Worm (Caenorhabditis elegans) whole organism, L3 larva: ENCODE measurements around the gene Y46G5A.20.

Experiments
- R02D3.7 ChIP-seq: fragments of 150-350 bp; optimal IDR thresholded peaks from 2 replicates; lab custom pipeline; 2014; ENCODE audit warnings: missing biosample characterization, missing genetic modification characterization
- aly-2 ChIP-seq: fragments of 150-350 bp; optimal IDR thresholded peaks from 2 replicates; lab custom pipeline; 2014; ENCODE audit warnings: missing biosample characterization, missing genetic modification characterization
- ama-1 ChIP-seq: fragments of 150-350 bp; optimal IDR thresholded peaks from 2 replicates; lab custom pipeline; 2018
- ceh-16 ChIP-seq: sonication (generic microtip); optimal IDR thresholded peaks from 2 replicates; lab custom pipeline; 2017; ENCODE audit warnings: missing biosample characterization, missing genetic modification characterization
- ceh-28 ChIP-seq: fragments of 150-350 bp; optimal IDR thresholded peaks from 2 replicates; lab custom pipeline; 2014; ENCODE audit warnings: missing biosample characterization, missing genetic modification reagents, missing genetic modification characterization
- ceh-82 ChIP-seq: fragments of 150-350 bp; optimal IDR thresholded peaks from 2 replicates; lab custom pipeline; 2014; ENCODE audit warnings: missing biosample characterization, missing genetic modification characterization
- ceh-9 ChIP-seq: sonication (generic microtip); optimal IDR thresholded peaks from 2 replicates; lab custom pipeline; 2018; ENCODE audit warnings: missing biosample characterization, missing genetic modification characterization
- daf-12 ChIP-seq: fragments of 150-350 bp; optimal IDR thresholded peaks from 2 replicates; lab custom pipeline; 2014; ENCODE audit warnings: missing biosample characterization, missing genetic modification reagents, missing genetic modification characterization
- egl-5 ChIP-seq: fragments of 150-350 bp; optimal IDR thresholded peaks from 2 replicates; lab custom pipeline; 2017; ENCODE audit warnings: missing biosample characterization, missing genetic modification reagents, missing genetic modification characterization, inconsistent platforms
- elt-2 ChIP-seq: sonication (generic microtip); optimal IDR thresholded peaks from 2 replicates; lab custom pipeline; 2016; ENCODE audit warnings: missing genetic modification reagents, mild to moderate bottlenecking, missing genetic modification characterization, missing compliant biosample characterization
- eor-1 ChIP-seq, 2 experiments: fragments of 150-350 bp; optimal IDR thresholded peaks; 2 replicates each; lab custom pipeline; 2014 to 2018; ENCODE audit warnings: missing biosample characterization in 2 of 2, missing genetic modification characterization in 2 of 2
- fkh-10 ChIP-seq: sonication (generic microtip); optimal IDR thresholded peaks from 2 replicates; lab custom pipeline; 2017; ENCODE audit warnings: missing biosample characterization, missing genetic modification reagents, missing genetic modification characterization
- fkh-2 ChIP-seq: fragments of 150-350 bp; optimal IDR thresholded peaks from 2 replicates; lab custom pipeline; 2014; ENCODE audit warnings: missing biosample characterization, missing genetic modification reagents, missing genetic modification characterization
- hmg-11 ChIP-seq: sonication (generic microtip); optimal IDR thresholded peaks from 2 replicates; lab custom pipeline; 2016; ENCODE audit warnings: missing genetic modification characterization, missing compliant biosample characterization
- jun-1 ChIP-seq: fragments of 150-350 bp; optimal IDR thresholded peaks from 2 replicates; lab custom pipeline; 2014; ENCODE audit warnings: missing biosample characterization, missing genetic modification reagents, missing genetic modification characterization
- lin-15B ChIP-seq: fragments of 150-350 bp; optimal IDR thresholded peaks from 2 replicates; lab custom pipeline; 2014; ENCODE audit warnings: missing biosample characterization, missing genetic modification characterization
- lin-39 ChIP-seq: fragments of 150-350 bp; optimal IDR thresholded peaks from 2 replicates; lab custom pipeline; 2018; ENCODE audit warnings: missing biosample characterization, missing genetic modification reagents, missing genetic modification characterization
- lsy-12 ChIP-seq: sonication (generic microtip); optimal IDR thresholded peaks from 2 replicates; lab custom pipeline; 2016; ENCODE audit warnings: mild to moderate bottlenecking, missing genetic modification characterization, missing compliant biosample characterization
- mdl-1 ChIP-seq: fragments of 150-350 bp; optimal IDR thresholded peaks from 2 replicates; lab custom pipeline; 2014; ENCODE audit warnings: missing biosample characterization, missing genetic modification characterization
- nfya-1 ChIP-seq: sonication (generic microtip); optimal IDR thresholded peaks from 2 replicates; lab custom pipeline; 2017; ENCODE audit warnings: missing genetic modification characterization, mild to moderate bottlenecking, missing compliant biosample characterization, antibody characterized with exemption, moderate library complexity; ENCODE audit not compliant: insufficient read depth
- nhr-11 ChIP-seq: fragments of 150-350 bp; optimal IDR thresholded peaks from 2 replicates; lab custom pipeline; 2014; ENCODE audit warnings: missing biosample characterization, missing genetic modification characterization
- nhr-12 ChIP-seq: fragments of 150-350 bp; optimal IDR thresholded peaks from 2 replicates; lab custom pipeline; 2014; ENCODE audit warnings: missing biosample characterization, missing genetic modification characterization
- nhr-23 ChIP-seq: fragments of 150-350 bp; optimal IDR thresholded peaks from 2 replicates; lab custom pipeline; 2014; ENCODE audit warnings: missing biosample characterization, missing genetic modification reagents, missing genetic modification characterization
- nhr-237 ChIP-seq: fragments of 150-350 bp; optimal IDR thresholded peaks from 2 replicates; lab custom pipeline; 2014; ENCODE audit warnings: missing biosample characterization, missing genetic modification characterization
- nhr-25 ChIP-seq: sonication (generic microtip); optimal IDR thresholded peaks from 2 replicates; lab custom pipeline; 2017; ENCODE audit warnings: missing biosample characterization, missing genetic modification characterization
- nhr-43 ChIP-seq: sonication (generic microtip); optimal IDR thresholded peaks from 2 replicates; lab custom pipeline; 2016; ENCODE audit warnings: mild to moderate bottlenecking, missing genetic modification characterization, missing compliant biosample characterization; ENCODE audit not compliant: poor library complexity, severe bottlenecking
- nhr-67 ChIP-seq: fragments of 150-350 bp; optimal IDR thresholded peaks from 2 replicates; lab custom pipeline; 2014; ENCODE audit warnings: missing biosample characterization, missing genetic modification characterization
- nhr-76 ChIP-seq: fragments of 150-350 bp; sonication (generic microtip); optimal IDR thresholded peaks from 5 replicates; lab custom pipeline; 2014; ENCODE audit warnings: missing biosample characterization, missing genetic modification characterization
- nhr-77 ChIP-seq: fragments of 150-350 bp; optimal IDR thresholded peaks from 2 replicates; lab custom pipeline; 2014; ENCODE audit warnings: missing biosample characterization, missing genetic modification characterization
- pha-4 ChIP-seq: fragments of 150-350 bp; optimal IDR thresholded peaks from 2 replicates; lab custom pipeline; 2014; ENCODE audit warnings: missing biosample characterization, missing genetic modification reagents, missing genetic modification characterization
- pqm-1 ChIP-seq: fragments of 150-350 bp; optimal IDR thresholded peaks from 2 replicates; lab custom pipeline; 2017; ENCODE audit warnings: missing biosample characterization, missing genetic modification characterization, inconsistent platforms
- sea-2 ChIP-seq: fragments of 150-350 bp; sonication (generic microtip); optimal IDR thresholded peaks from 4 replicates; lab custom pipeline; 2014; ENCODE audit warnings: missing biosample characterization, missing genetic modification reagents, missing genetic modification characterization
- snpc-4 ChIP-seq: fragments of 150-350 bp; optimal IDR thresholded peaks from 2 replicates; lab custom pipeline; 2014; ENCODE audit warnings: missing biosample characterization, missing genetic modification characterization
- tbx-2 ChIP-seq: sonication (generic microtip); optimal IDR thresholded peaks from 2 replicates; lab custom pipeline; 2016; ENCODE audit warnings: mild to moderate bottlenecking, missing genetic modification characterization, missing compliant biosample characterization
- unc-62 ChIP-seq: fragments of 150-350 bp; sonication (generic microtip); optimal IDR thresholded peaks from 4 replicates; lab custom pipeline; 2014; ENCODE audit warnings: missing biosample characterization, missing genetic modification reagents, missing genetic modification characterization
- ztf-11 ChIP-seq: fragments of 150-350 bp; optimal IDR thresholded peaks from 2 replicates; lab custom pipeline; 2014; ENCODE audit warnings: missing biosample characterization, missing genetic modification characterization
- ztf-4 ChIP-seq: fragments of 150-350 bp; optimal IDR thresholded peaks from 2 replicates; lab custom pipeline; 2014; ENCODE audit warnings: missing biosample characterization, missing genetic modification characterization

Gene Y46G5A.20

ce11 chrII:12799364-12799763, 11.4 kb upstream of the Y46G5A.20 start:
- TF ChIP-seq nhr-43 (tag; lab: Kevin White, UChicago) (no peak), ceh-82 (tag; lab: Kevin White, UChicago) (no peak), nfya-1 (tag; lab: Kevin White, UChicago) (no peak), daf-12 (tag; lab: Kevin White, UChicago) (no peak), ama-1 (no peak), ztf-4 (no peak), nhr-23 (tag; lab: Kevin White, UChicago) (no peak)

- TF ChIP-seq nhr-11 (tag; lab: Kevin White, UChicago) (peak; percentile 43), nhr-237 (tag; lab: Kevin White, UChicago) (no peak), ama-1 (no peak), lsy-12 (tag; lab: Kevin White, UChicago) (no peak), nhr-43 (tag; lab: Kevin White, UChicago) (peak; percentile 7), lin-15B (tag; lab: Kevin White, UChicago) (peak; percentile 0), eor-1 (tag; optimal IDR thresholded peaks at IDR 0.05; lab: Kevin White, UChicago) (no peak), nhr-77 (tag; lab: Kevin White, UChicago) (no peak), ceh-16 (tag; lab: Kevin White, UChicago) (no peak), tbx-2 (no peak), nhr-23 (tag; lab: Kevin White, UChicago) (peak; percentile 18), jun-1 (tag; lab: Kevin White, UChicago) (no peak), nhr-67 (tag; lab: Kevin White, UChicago) (no peak), ztf-4 (no peak), nhr-76 (tag; lab: Kevin White, UChicago) (no peak), snpc-4 (tag; lab: Kevin White, UChicago) (no peak), fkh-2 (no peak), mdl-1 (no peak), daf-12 (tag; lab: Kevin White, UChicago) (no peak), ztf-11 (tag; lab: Kevin White, UChicago) (no peak), nhr-12 (tag; lab: Kevin White, UChicago) (no peak), elt-2 (peak; percentile 15), ceh-9 (tag; lab: Kevin White, UChicago) (no peak), fkh-10 (GFP tag; lab: Kevin White, UChicago) (no peak), aly-2 (tag; lab: Kevin White, UChicago) (no peak), pqm-1 (no peak), pha-4 (tag; lab: Kevin White, UChicago) (peak; percentile 18), nfya-1 (tag; lab: Kevin White, UChicago) (peak; percentile 32), ceh-28 (no peak), nhr-25 (no peak), unc-62 (GFP tag; lab: Kevin White, UChicago) (no peak), sea-2 (no peak), R02D3.7 (tag; lab: Kevin White, UChicago) (no peak)
Observed at ce11 chrII:12799927-12800522, 10.8 kb upstream of the Y46G5A.20 start.

ce11 chrII:12805161-12805560, 5.6 kb upstream of the Y46G5A.20 start, which contains the start of the genes Y46G5A.18 and Y46G5A.47:
Y46G5A.18 (minus strand) TSS chrII:12805261.
Y46G5A.47 (minus strand) TSS chrII:12805306.
- no peak for TF ChIP-seq eor-1 (tag; optimal IDR thresholded peaks at IDR 0.05; lab: Kevin White, UChicago)
- no peak for TF ChIP-seq daf-12 (tag; lab: Kevin White, UChicago)

- TF ChIP-seq lin-15B (tag; lab: Kevin White, UChicago) (peak; percentile 79), R02D3.7 (tag; lab: Kevin White, UChicago) (no peak), hmg-11 (tag; lab: Kevin White, UChicago) (peak; percentile 79), fkh-2 (no peak), egl-5 (tag; lab: Kevin White, UChicago) (peak; percentile 1), nfya-1 (tag; lab: Kevin White, UChicago) (peak; percentile 72), nhr-43 (tag; lab: Kevin White, UChicago) (no peak), ama-1 (peak; percentile 29), pha-4 (tag; lab: Kevin White, UChicago) (peak; percentile 21), fkh-10 (GFP tag; lab: Kevin White, UChicago) (no peak), ceh-9 (tag; lab: Kevin White, UChicago) (no peak), ceh-16 (tag; lab: Kevin White, UChicago) (no peak), lin-39 (tag; lab: Kevin White, UChicago) (peak; percentile 58)
Observed at ce11 chrII:12805765-12806384, 4.9 kb upstream of the Y46G5A.20 start.
